Worm (Caenorhabditis elegans): ENCODE results near the gene fbxa-22.

ce11 chrIII:937961-938360 lies 708 bp upstream of the fbxa-22 start, which contains the start of gene fbxa-56:
- TF ChIP-seq ets-7 (tag; optimal IDR thresholded peaks at IDR 0.05) (no peak), ama-1 (optimal IDR thresholded peaks at IDR 0.05) (no peak), flt-1 (GFP tag; IDR thresholded peaks at IDR 0.05) (no peak), hmbx-1 (tag; optimal IDR thresholded peaks at IDR 0.05) (no peak), aly-1 (tag; optimal IDR thresholded peaks at IDR 0.05) (no peak), B0310.2 (tag; optimal IDR thresholded peaks at IDR 0.05) (no peak), tbx-11 (GFP tag; IDR thresholded peaks at IDR 0.05) (no peak), tbx-37 (GFP tag; conservative IDR thresholded peaks at IDR 0.05) (no peak), ceh-13 (GFP tag; optimal IDR thresholded peaks at IDR 0.05) (no peak), F13C5.2 (tag; optimal IDR thresholded peaks at IDR 0.05) (no peak), ceh-36 (tag; optimal IDR thresholded peaks at IDR 0.05) (no peak), scrt-1 (GFP tag; IDR thresholded peaks at IDR 0.05) (no peak)

Data from whole organism, early embryonic.